Fruit fly (Drosophila melanogaster) whole organism, embryonic: ENCODE results near the gene Cyp4ac3.

ENCODE experiments used
- CG10543 ChIP-seq: fragments of 200-800 bp; sonication (Bioruptor generic); optimal IDR thresholded peaks from 3 replicates; lab custom pipeline; 2017; ENCODE audit warnings: missing biosample characterization, mild to moderate bottlenecking, missing genetic modification characterization, moderate library complexity
- CG12155 ChIP-seq: fragments of 200-800 bp; sonication (Bioruptor generic); optimal IDR thresholded peaks from 3 replicates; lab custom pipeline; 2016; ENCODE audit warnings: missing biosample characterization, missing genetic modification characterization
- CG13287 ChIP-seq: fragments of 200-800 bp; sonication (Bioruptor generic); IDR thresholded peaks from 2 replicates; pipeline ENCODE4 v1.3.6; 2022; ENCODE audit warnings: missing biosample characterization, missing genetic modification characterization; ENCODE audit not compliant: partially characterized antibody
- CG14441 ChIP-seq: fragments of 200-800 bp; sonication (Bioruptor generic); IDR thresholded peaks from 2 replicates; pipeline ENCODE4 v1.3.6; 2022; ENCODE audit warnings: missing biosample characterization, missing genetic modification characterization
- CG14860 ChIP-seq: fragments of 200-800 bp; sonication (Bioruptor generic); IDR thresholded peaks from 3 replicates; pipeline ENCODE4 v1.3.6; 2022; ENCODE audit warnings: missing biosample characterization, missing genetic modification characterization; ENCODE audit not compliant: partially characterized antibody
- CG16815 ChIP-seq: fragments of 200-800 bp; sonication (Bioruptor generic); optimal IDR thresholded peaks from 3 replicates; lab custom pipeline; 2017; ENCODE audit warnings: missing biosample characterization, mild to moderate bottlenecking, missing genetic modification characterization
- CG17361 ChIP-seq: fragments of 200-800 bp; sonication (Bioruptor generic); IDR thresholded peaks from 3 replicates; pipeline ENCODE4 v1.3.6; 2022; ENCODE audit warnings: missing biosample characterization, missing genetic modification characterization
- CG2120 ChIP-seq: fragments of 200-800 bp; sonication (Bioruptor generic); optimal IDR thresholded peaks from 3 replicates; lab custom pipeline; 2016; ENCODE audit warnings: missing biosample characterization, missing genetic modification characterization
- CG33213 ChIP-seq: fragments of 200-800 bp; sonication (Bioruptor generic); optimal IDR thresholded peaks from 3 replicates; lab custom pipeline; 2016; ENCODE audit warnings: missing biosample characterization, missing genetic modification characterization
- CG3847 ChIP-seq: fragments of 200-800 bp; sonication (Bioruptor generic); IDR thresholded peaks from 2 replicates; pipeline ENCODE4 v1.3.6; 2022; ENCODE audit warnings: missing biosample characterization, missing genetic modification characterization
- CG6272 ChIP-seq: fragments of 200-800 bp; sonication (Bioruptor generic); IDR thresholded peaks from 2 replicates; pipeline ENCODE4 v1.3.6; 2022; ENCODE audit warnings: missing biosample characterization, missing genetic modification characterization
- CG7372 ChIP-seq: fragments of 200-800 bp; sonication (Bioruptor generic); IDR thresholded peaks from 2 replicates; pipeline ENCODE4 v1.3.6; 2022; ENCODE audit warnings: missing biosample characterization, missing genetic modification characterization
- CG8924 ChIP-seq: fragments of 200-800 bp; optimal IDR thresholded peaks from 3 replicates; lab custom pipeline; 2019; ENCODE audit warnings: missing biosample characterization, mild to moderate bottlenecking, missing genetic modification characterization, moderate library complexity
- CG9215 ChIP-seq: fragments of 200-800 bp; sonication (Bioruptor generic); IDR thresholded peaks from 2 replicates; pipeline ENCODE4 v1.3.6; 2022; ENCODE audit warnings: missing biosample characterization, missing genetic modification characterization
- CG9932 ChIP-seq: fragments of 200-800 bp; sonication (Bioruptor generic); IDR thresholded peaks from 2 replicates; pipeline ENCODE4 v1.3.6; 2022; ENCODE audit warnings: missing biosample characterization, missing genetic modification characterization
- CTCF ChIP-seq: fragments of 200-800 bp; sonication (Bioruptor generic); optimal IDR thresholded peaks from 2 replicates; lab custom pipeline; 2017; ENCODE audit warnings: missing biosample characterization, mild to moderate bottlenecking, missing genetic modification characterization, moderate library complexity
- Chrac-16 ChIP-seq: fragments of 200-800 bp; sonication (Bioruptor generic); optimal IDR thresholded peaks from 3 replicates; lab custom pipeline; 2016; ENCODE audit warnings: missing biosample characterization, missing genetic modification characterization
- E2f1 ChIP-seq: fragments of 200-800 bp; sonication (Bioruptor generic); IDR thresholded peaks from 2 replicates; pipeline ENCODE4 v1.3.6; 2022; ENCODE audit warnings: missing biosample characterization, missing genetic modification characterization
- HLH54F ChIP-seq: fragments of 200-800 bp; sonication (Bioruptor generic); optimal IDR thresholded peaks from 3 replicates; lab custom pipeline; 2016; ENCODE audit warnings: missing biosample characterization, missing genetic modification characterization
- HmgZ ChIP-seq: fragments of 200-800 bp; sonication (Bioruptor generic); optimal IDR thresholded peaks from 2 replicates; lab custom pipeline; 2018; ENCODE audit warnings: missing biosample characterization, mild to moderate bottlenecking, missing genetic modification characterization
- Hsf ChIP-seq: fragments of 200-800 bp; sonication (Bioruptor generic); optimal IDR thresholded peaks from 3 replicates; lab custom pipeline; 2016; ENCODE audit warnings: missing biosample characterization, missing genetic modification characterization
- Mes4 ChIP-seq: fragments of 200-800 bp; sonication (Bioruptor generic); optimal IDR thresholded peaks from 2 replicates; lab custom pipeline; 2016; ENCODE audit warnings: missing biosample characterization, missing genetic modification characterization
- Oli ChIP-seq: fragments of 200-800 bp; sonication (Bioruptor generic); optimal IDR thresholded peaks from 2 replicates; lab custom pipeline; 2018; ENCODE audit warnings: missing biosample characterization, mild to moderate bottlenecking, missing genetic modification characterization, moderate library complexity
- Pdp1 ChIP-seq, 2 experiments: fragments of 200-800 bp; sonication (Bioruptor generic); optimal IDR thresholded peaks; 3 replicates each; lab custom pipeline; 2016; ENCODE audit warnings: missing biosample characterization in 2 of 2, missing genetic modification characterization in 2 of 2, mild to moderate bottlenecking in 1 of 2, moderate library complexity in 1 of 2
- Scr ChIP-seq: fragments of 200-800 bp; sonication (Bioruptor generic); IDR thresholded peaks from 2 replicates; pipeline ENCODE4 v1.3.6; 2022; ENCODE audit warnings: missing biosample characterization, missing genetic modification characterization; ENCODE audit not compliant: partially characterized antibody
- Side ChIP-seq: fragments of 200-800 bp; sonication (Bioruptor generic); optimal IDR thresholded peaks from 2 replicates; lab custom pipeline; 2016; ENCODE audit warnings: missing biosample characterization, missing genetic modification characterization
- ase ChIP-seq: fragments of 200-800 bp; sonication (Bioruptor generic); IDR thresholded peaks from 3 replicates; pipeline ENCODE4 v1.3.6; 2022; ENCODE audit warnings: missing biosample characterization, missing genetic modification characterization
- az2 ChIP-seq: fragments of 200-800 bp; sonication (Bioruptor generic); optimal IDR thresholded peaks from 3 replicates; lab custom pipeline; 2016; ENCODE audit warnings: missing biosample characterization, missing genetic modification characterization
- grau ChIP-seq: fragments of 200-800 bp; optimal IDR thresholded peaks from 3 replicates; lab custom pipeline; 2019; ENCODE audit warnings: missing biosample characterization, mild to moderate bottlenecking, missing genetic modification characterization, moderate library complexity
- knrl ChIP-seq: fragments of 200-800 bp; sonication (Bioruptor generic); IDR thresholded peaks from 3 replicates; pipeline ENCODE4 v1.3.6; 2022; ENCODE audit warnings: missing biosample characterization, missing genetic modification characterization; ENCODE audit not compliant: partially characterized antibody
- lola ChIP-seq, 3 experiments: fragments of >200 bp in 2 of 3; fragments of 200-800 bp in 1 of 3; sonication (Bioruptor generic) in 1 of 3; optimal IDR thresholded peaks; 2 replicates each; lab custom pipeline; 2017 to 2019; ENCODE audit warnings: missing biosample characterization in 3 of 3, missing genetic modification characterization in 3 of 3, mild to moderate bottlenecking in 1 of 3, moderate library complexity in 1 of 3
- nmo ChIP-seq: fragments of 200-800 bp; sonication (Bioruptor generic); optimal IDR thresholded peaks from 2 replicates; lab custom pipeline; 2018; ENCODE audit warnings: missing biosample characterization, mild to moderate bottlenecking, missing genetic modification characterization, moderate library complexity
- org-1 ChIP-seq: fragments of 200-800 bp; sonication (Bioruptor generic); optimal IDR thresholded peaks from 2 replicates; lab custom pipeline; 2017; ENCODE audit warnings: missing biosample characterization, missing genetic modification characterization
- peb ChIP-seq: fragments of 200-800 bp; sonication (Bioruptor generic); IDR thresholded peaks from 2 replicates; pipeline ENCODE4 v1.3.6; 2022; ENCODE audit warnings: missing biosample characterization, missing genetic modification characterization
- pita ChIP-seq: fragments of 200-800 bp; sonication (Bioruptor generic); optimal IDR thresholded peaks from 2 replicates; lab custom pipeline; 2017; ENCODE audit warnings: missing biosample characterization, mild to moderate bottlenecking, missing genetic modification characterization
- prd ChIP-seq, 3 experiments: fragments of >200 bp in 2 of 3; fragments of 200-800 bp in 1 of 3; sonication (Bioruptor generic) in 1 of 3; optimal IDR thresholded peaks in 2 of 3; IDR thresholded peaks in 1 of 3; 2 replicates in 2 of 3; 3 replicates in 1 of 3; pipeline versions ENCODE4 v1.3.6 to Lab custom; 2017 to 2022; ENCODE audit warnings: missing biosample characterization in 1 of 3, missing genetic modification characterization in 1 of 3
- pzg ChIP-seq: fragments of 200-800 bp; sonication (Bioruptor generic); optimal IDR thresholded peaks from 3 replicates; lab custom pipeline; 2018; ENCODE audit warnings: missing biosample characterization, mild to moderate bottlenecking, missing genetic modification characterization, moderate library complexity
- ranshi ChIP-seq: fragments of 200-800 bp; sonication (Bioruptor generic); IDR thresholded peaks from 2 replicates; pipeline ENCODE4 v1.3.6; 2022; ENCODE audit warnings: missing biosample characterization, missing genetic modification characterization
- slbo ChIP-seq: fragments of 200-800 bp; sonication (Bioruptor generic); IDR thresholded peaks from 2 replicates; pipeline ENCODE4 v1.3.6; 2022; ENCODE audit warnings: missing biosample characterization, missing genetic modification characterization
- slou ChIP-seq: fragments of 200-800 bp; sonication (Bioruptor generic); optimal IDR thresholded peaks from 3 replicates; lab custom pipeline; 2016; ENCODE audit warnings: missing biosample characterization, missing genetic modification characterization
- sna ChIP-seq: fragments of 200-800 bp; sonication (Bioruptor generic); IDR thresholded peaks from 2 replicates; pipeline ENCODE4 v1.3.6; 2022; ENCODE audit warnings: missing biosample characterization, missing genetic modification characterization; ENCODE audit not compliant: partially characterized antibody
- sr ChIP-seq: fragments of 200-800 bp; sonication (Bioruptor generic); IDR thresholded peaks from 3 replicates; pipeline ENCODE4 v1.3.6; 2022; ENCODE audit warnings: missing biosample characterization, missing genetic modification characterization
- tna ChIP-seq: fragments of 200-800 bp; sonication (Bioruptor generic); IDR thresholded peaks from 2 replicates; pipeline ENCODE4 v1.3.6; 2022; ENCODE audit warnings: missing biosample characterization, missing genetic modification characterization; ENCODE audit not compliant: partially characterized antibody
- tup ChIP-seq: fragments of 200-800 bp; sonication (Bioruptor generic); optimal IDR thresholded peaks from 2 replicates; lab custom pipeline; 2016; ENCODE audit warnings: missing biosample characterization, mild to moderate bottlenecking, missing genetic modification characterization, moderate library complexity
- vnd ChIP-seq: fragments of 200-800 bp; sonication (Bioruptor generic); IDR thresholded peaks from 3 replicates; pipeline ENCODE4 v1.3.6; 2022; ENCODE audit warnings: missing biosample characterization, missing genetic modification characterization; ENCODE audit not compliant: partially characterized antibody
- vvl ChIP-seq: fragments of 200-800 bp; sonication (Bioruptor generic); IDR thresholded peaks from 2 replicates; pipeline ENCODE4 v1.3.6; 2022; ENCODE audit warnings: missing biosample characterization, missing genetic modification characterization
- zfh1 ChIP-seq: fragments of 200-800 bp; sonication (Bioruptor generic); IDR thresholded peaks from 3 replicates; pipeline ENCODE4 v1.3.6; 2022; ENCODE audit warnings: missing biosample characterization, missing genetic modification characterization
- zfh2 ChIP-seq: fragments of 200-800 bp; sonication (Bioruptor generic); optimal IDR thresholded peaks from 2 replicates; lab custom pipeline; 2016; ENCODE audit warnings: missing biosample characterization, missing genetic modification characterization

The Cyp4ac3 gene

DNA sequence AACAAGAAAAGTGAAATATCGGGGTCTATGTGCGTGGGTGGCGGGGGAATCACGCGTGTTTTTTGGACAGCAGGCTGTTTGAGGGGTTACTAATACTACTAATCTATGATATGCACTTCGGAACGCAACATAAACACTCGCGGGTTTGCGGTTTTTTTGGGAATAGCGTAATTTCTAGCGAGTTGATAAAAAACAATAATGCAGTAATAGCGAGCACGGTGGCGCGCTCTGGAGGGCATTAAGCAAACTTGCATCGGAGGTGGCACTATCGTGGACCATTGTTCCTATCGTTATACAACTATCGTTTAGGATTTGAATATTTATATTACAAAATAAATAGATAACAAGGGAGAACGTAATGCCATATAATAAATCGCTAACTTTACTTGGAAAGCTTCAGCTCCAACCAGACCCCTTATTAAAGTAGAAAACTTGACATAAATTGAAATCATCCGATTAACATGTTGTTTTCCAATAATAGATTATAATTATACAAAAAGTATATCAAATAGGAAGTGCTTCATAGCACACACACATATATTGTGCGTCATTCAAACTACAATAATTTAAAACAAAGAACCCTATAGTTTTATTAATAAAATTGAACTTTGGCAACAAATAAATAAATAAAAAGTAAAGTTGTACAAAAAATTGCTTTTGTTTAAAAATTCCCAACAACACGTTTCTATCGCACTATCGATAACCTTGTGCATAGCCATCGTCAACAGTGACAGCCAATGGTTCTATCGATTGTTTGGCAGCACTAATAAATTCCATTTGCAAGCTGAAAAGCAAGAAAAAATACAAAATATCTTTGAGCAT, 10.2 kb downstream of the Cyp4ac3 start, which contains the start of the genes Nin and Bub1 (continued):
- TF ChIP-seq pita (GFP tag; lab: Kevin White, UChicago) (no peak), org-1 (GFP tag; lab: Kevin White, UChicago) (no peak), Side (GFP tag; lab: Kevin White, UChicago) (no peak), vvl (peak; percentile 69), slou (GFP tag; lab: Kevin White, UChicago) (peak; percentile 8), CG14441 (GFP tag; lab: Robert Waterston, UW) (peak; percentile 31; the same call in 1 of the 2 replicates), E2f1 (GFP tag; lab: Robert Waterston, UW) (peak; percentile 36; the same call in 1 of the 2 replicates), CG8924 (tag; lab: Kevin White, UChicago) (peak; percentile 27), CG16815 (GFP tag; lab: Kevin White, UChicago) (peak; percentile 29), CG10543 (peak; percentile 7), CG2120 (GFP tag; lab: Kevin White, UChicago) (peak; percentile 48), sr (GFP tag; lab: Robert Waterston, UW) (peak; percentile 73; the same call in 2 of the 3 replicates), grau (tag; lab: Kevin White, UChicago) (peak; percentile 25), Pdp1 (GFP tag; optimal IDR thresholded peaks at IDR 0.05; lab: Kevin White, UChicago) (peak in 1 of 2 experiments; percentile 53), tup (GFP tag; lab: Kevin White, UChicago) (no peak), CG13287 (GFP tag; lab: Robert Waterston, UW) (peak; percentile 81), lola (GFP tag; optimal IDR thresholded peaks at IDR 0.05; lab: Kevin White, UChicago) (peak in 1 of 3 experiments; percentile 37), slbo (peak; percentile 81), ase (GFP tag; lab: Robert Waterston, UW) (0 out of 3 replicates have a peak, but pooled peaks have one; percentile 35), Oli (peak; percentile 27), CG33213 (GFP tag; lab: Kevin White, UChicago) (no peak), CTCF (peak; percentile 92), Scr (GFP tag; lab: Robert Waterston, UW) (peak; percentile 90), pzg (GFP tag; lab: Kevin White, UChicago) (peak; percentile 44), Chrac-16 (GFP tag; lab: Kevin White, UChicago) (peak; percentile 14), zfh2 (GFP tag; lab: Kevin White, UChicago) (peak; percentile 27), CG9215 (GFP tag; lab: Robert Waterston, UW) (peak; percentile 45), CG14860 (GFP tag; lab: Robert Waterston, UW) (peak; percentile 77), zfh1 (GFP tag; lab: Robert Waterston, UW) (0 out of 3 replicates have a peak, but pooled peaks have one; percentile 42), Mes4 (GFP tag; lab: Kevin White, UChicago) (no peak), CG3847 (GFP tag; lab: Robert Waterston, UW) (peak; percentile 57), HmgZ (tag; lab: Kevin White, UChicago) (no peak), az2 (GFP tag; lab: Kevin White, UChicago) (peak; percentile 17), sna (GFP tag; lab: Robert Waterston, UW) (peak; percentile 60), HLH54F (GFP tag; lab: Kevin White, UChicago) (peak; percentile 43), CG12155 (peak; percentile 78), vnd (peak; percentile 86), peb (GFP tag; lab: Robert Waterston, UW) (no peak), CG6272 (GFP tag; lab: Robert Waterston, UW) (peak; percentile 72), tna (GFP tag; lab: Robert Waterston, UW) (peak; percentile 46), CG7372 (peak; percentile 38), Hsf (GFP tag; lab: Kevin White, UChicago) (peak; percentile 18), prd (optimal IDR thresholded peaks at IDR 0.05; lab: Kevin White, UChicago) (no peak), prd (GFP tag; IDR thresholded peaks at IDR 0.05; lab: Robert Waterston, UW) (peak; percentile 49; the same call in 1 of the 3 replicates), CG17361 (GFP tag; lab: Robert Waterston, UW) (peak; percentile 64; the same call in 2 of the 3 replicates), nmo (GFP tag; lab: Kevin White, UChicago) (peak; percentile 49), ranshi (GFP tag; lab: Robert Waterston, UW) (0 out of 2 replicates have a peak, but pooled peaks have one; percentile 33), CG9932 (GFP tag; lab: Robert Waterston, UW) (peak; percentile 80), knrl (GFP tag; lab: Robert Waterston, UW) (peak; percentile 90)
